Fruit fly (Drosophila melanogaster): ENCODE data around the gene TwdlE.

TwdlE gene

DNA sequence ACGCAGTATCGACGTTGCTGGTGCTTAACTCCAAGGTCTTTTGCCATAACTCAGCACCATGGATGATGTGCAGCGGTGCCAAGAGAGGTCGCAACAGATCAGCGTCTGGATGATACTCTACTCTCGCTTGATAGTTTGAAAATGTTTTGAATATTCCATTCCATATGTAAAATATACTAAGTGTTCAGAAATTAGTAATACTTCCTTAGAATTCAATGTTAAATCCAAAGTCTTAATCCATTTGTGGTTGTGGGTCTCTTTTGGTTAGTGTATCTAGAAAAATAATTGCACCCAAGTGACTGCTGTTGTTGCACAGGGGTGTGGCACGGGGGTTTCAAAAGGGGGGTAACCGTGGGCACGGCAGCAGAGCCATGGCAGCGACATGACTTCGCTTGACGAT is 38.5 kb upstream of the TwdlE start (continued):
- peak; percentile 2 for TF ChIP-seq CG6808 (GFP tag; optimal IDR thresholded peaks at IDR 0.05)
- TF ChIP-seq spab (GFP tag; optimal IDR thresholded peaks at IDR 0.05): peak; percentile 27
- peak; percentile 20 for TF ChIP-seq CG6276 (GFP tag; optimal IDR thresholded peaks at IDR 0.05)
- peak; percentile 26 for TF ChIP-seq CG1621 (tag; optimal IDR thresholded peaks at IDR 0.05)
- TF ChIP-seq dac (GFP tag; optimal IDR thresholded peaks at IDR 0.05): peak; percentile 54
- TF ChIP-seq CG6163 (GFP tag; IDR thresholded peaks at IDR 0.05): peak; percentile 77
- peak; percentile 79 for TF ChIP-seq Ets96B (tag; optimal IDR thresholded peaks at IDR 0.05)
- peak; percentile 38 for TF ChIP-seq CG34406 (GFP tag; optimal IDR thresholded peaks at IDR 0.05)
- peak; percentile 39 for TF ChIP-seq net (GFP tag; optimal IDR thresholded peaks at IDR 0.05)
- peak in 1 of 2 experiments; percentile 26 for TF ChIP-seq ss (GFP tag; optimal IDR thresholded peaks at IDR 0.05)
- no peak for TF ChIP-seq Ets21C (GFP tag; optimal IDR thresholded peaks at IDR 0.05)
- peak; percentile 60 for TF ChIP-seq Eip75B (GFP tag; optimal IDR thresholded peaks at IDR 0.05)
- TF ChIP-seq CG11762 (GFP tag; optimal IDR thresholded peaks at IDR 0.05; ENCODE audit: insufficient read depth): peak; percentile 7
- no peak for TF ChIP-seq CG9139 (GFP tag; optimal IDR thresholded peaks at IDR 0.05)
- TF ChIP-seq Met (GFP tag; optimal IDR thresholded peaks at IDR 0.05): no peak
- peak; percentile 33 for TF ChIP-seq achi (GFP tag; optimal IDR thresholded peaks at IDR 0.05)

DNA sequence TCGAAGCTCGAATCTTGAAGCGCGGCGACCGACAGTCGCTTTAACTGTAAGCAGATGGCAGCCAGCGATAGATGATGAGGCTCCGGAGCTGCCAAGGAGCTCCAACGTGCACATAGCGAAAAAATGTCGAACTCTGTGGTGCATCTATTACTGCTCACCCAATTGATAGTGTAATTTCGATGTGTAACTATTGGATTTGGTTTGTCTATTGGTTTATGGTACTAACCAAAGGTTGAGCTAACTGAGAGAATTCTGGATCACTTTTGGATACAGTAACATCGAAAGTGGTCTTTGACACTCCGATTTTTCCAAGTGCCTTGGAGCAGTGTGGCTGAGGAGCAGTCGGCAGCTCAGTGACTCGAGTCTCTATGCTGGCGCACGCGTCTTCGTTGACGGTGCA is 37.9 kb upstream of the TwdlE start:
- TF ChIP-seq CG15336 (GFP tag; IDR thresholded peaks at IDR 0.05) (peak; percentile 82), Sox14 (GFP tag; optimal IDR thresholded peaks at IDR 0.05) (peak; percentile 77), Eip93F (GFP tag; optimal IDR thresholded peaks at IDR 0.05) (no peak), Lpt (GFP tag; optimal IDR thresholded peaks at IDR 0.05) (peak; percentile 66), CG8119 (GFP tag; IDR thresholded peaks at IDR 0.05) (peak; percentile 74), CG9139 (GFP tag; optimal IDR thresholded peaks at IDR 0.05) (peak; percentile 59), fd59A (GFP tag; optimal IDR thresholded peaks at IDR 0.05) (peak; percentile 77), CG11762 (GFP tag; optimal IDR thresholded peaks at IDR 0.05; ENCODE audit: insufficient read depth) (peak; percentile 71), dac (GFP tag; optimal IDR thresholded peaks at IDR 0.05) (peak; percentile 65), salr (GFP tag; optimal IDR thresholded peaks at IDR 0.05) (peak in 1 of 2 experiments; percentile 75), dsx (GFP tag; optimal IDR thresholded peaks at IDR 0.05; ENCODE audit: poor library complexity, severe bottlenecking) (peak; percentile 71), Met (GFP tag; optimal IDR thresholded peaks at IDR 0.05) (peak; percentile 31), Hr4 (GFP tag; optimal IDR thresholded peaks at IDR 0.05) (peak; percentile 77), CG3032 (tag; optimal IDR thresholded peaks at IDR 0.05) (peak; percentile 85), CG6792 (GFP tag; optimal IDR thresholded peaks at IDR 0.05) (peak; percentile 74), fkh (GFP tag; optimal IDR thresholded peaks at IDR 0.05) (no peak), topi (GFP tag; optimal IDR thresholded peaks at IDR 0.05) (peak; percentile 49), net (GFP tag; optimal IDR thresholded peaks at IDR 0.05) (peak; percentile 70), CG32006 (GFP tag; optimal IDR thresholded peaks at IDR 0.05) (peak; percentile 83), CG34406 (GFP tag; optimal IDR thresholded peaks at IDR 0.05) (peak; percentile 35), CG6276 (GFP tag; optimal IDR thresholded peaks at IDR 0.05) (peak; percentile 76), fd85E (GFP tag; optimal IDR thresholded peaks at IDR 0.05) (peak; percentile 49), lz (GFP tag; optimal IDR thresholded peaks at IDR 0.05) (peak; percentile 54), CG10631 (GFP tag; optimal IDR thresholded peaks at IDR 0.05) (peak; percentile 73), CG10669 (GFP tag; optimal IDR thresholded peaks at IDR 0.05) (peak; percentile 80), CG3919 (GFP tag; optimal IDR thresholded peaks at IDR 0.05) (peak; percentile 78), Blimp-1 (GFP tag; optimal IDR thresholded peaks at IDR 0.05) (peak; percentile 7), CG7368 (GFP tag; optimal IDR thresholded peaks at IDR 0.05) (peak; percentile 76), spab (GFP tag; optimal IDR thresholded peaks at IDR 0.05) (peak; percentile 76), OdsH (GFP tag; optimal IDR thresholded peaks at IDR 0.05) (peak; percentile 70), Eip75B (GFP tag; optimal IDR thresholded peaks at IDR 0.05) (peak; percentile 61), Sox102F (GFP tag; optimal IDR thresholded peaks at IDR 0.05) (peak; percentile 55), CG11902 (GFP tag; optimal IDR thresholded peaks at IDR 0.05) (peak; percentile 51), acj6 (GFP tag; optimal IDR thresholded peaks at IDR 0.05) (peak; percentile 74), svp (GFP tag) (no peak), eg (GFP tag; IDR thresholded peaks at IDR 0.05) (peak; percentile 87), CG6808 (GFP tag; optimal IDR thresholded peaks at IDR 0.05) (peak; percentile 82), CG31627 (GFP tag; optimal IDR thresholded peaks at IDR 0.05) (peak; percentile 36), CG11294 (GFP tag; IDR thresholded peaks at IDR 0.05) (peak; percentile 44; the same call in 1 of the 2 replicates), achi (GFP tag; optimal IDR thresholded peaks at IDR 0.05) (peak; percentile 76), cyc (GFP tag; optimal IDR thresholded peaks at IDR 0.05) (peak; percentile 39), ss (GFP tag; optimal IDR thresholded peaks at IDR 0.05) (peak; percentile 53 to 64), esn (GFP tag; optimal IDR thresholded peaks at IDR 0.05) (peak; percentile 58)

Data from whole organism, prepupa.